Worm (Caenorhabditis elegans) whole organism, L2 larva: Measurements from ENCODE around the gene C04E6.5.

ENCODE experiments used
- ama-1 ChIP-seq: fragments of 150-350 bp; optimal IDR thresholded peaks from 2 replicates; lab custom pipeline; 2018; ENCODE audit warnings: inconsistent platforms
- elt-1 ChIP-seq: fragments of 150-350 bp; optimal IDR thresholded peaks from 2 replicates; lab custom pipeline; 2014; ENCODE audit warnings: missing biosample characterization, missing genetic modification characterization
- mdl-1 ChIP-seq, 2 experiments: fragments of 150-350 bp in 1 of 2; sonication (generic microtip) in 1 of 2; optimal IDR thresholded peaks; 2 replicates each; lab custom pipeline; 2017; ENCODE audit warnings: missing biosample characterization in 2 of 2, missing genetic modification characterization in 2 of 2
- nhr-11 ChIP-seq: fragments of 150-350 bp; optimal IDR thresholded peaks from 2 replicates; lab custom pipeline; 2014; ENCODE audit warnings: missing biosample characterization, missing genetic modification characterization
- skn-1 ChIP-seq: sonication (generic microtip); optimal IDR thresholded peaks from 2 replicates; lab custom pipeline; 2017; ENCODE audit warnings: missing biosample characterization, missing genetic modification characterization
- snpc-4 ChIP-seq: fragments of 150-350 bp; optimal IDR thresholded peaks from 2 replicates; lab custom pipeline; 2014; ENCODE audit warnings: missing biosample characterization, missing genetic modification characterization

DNA sequence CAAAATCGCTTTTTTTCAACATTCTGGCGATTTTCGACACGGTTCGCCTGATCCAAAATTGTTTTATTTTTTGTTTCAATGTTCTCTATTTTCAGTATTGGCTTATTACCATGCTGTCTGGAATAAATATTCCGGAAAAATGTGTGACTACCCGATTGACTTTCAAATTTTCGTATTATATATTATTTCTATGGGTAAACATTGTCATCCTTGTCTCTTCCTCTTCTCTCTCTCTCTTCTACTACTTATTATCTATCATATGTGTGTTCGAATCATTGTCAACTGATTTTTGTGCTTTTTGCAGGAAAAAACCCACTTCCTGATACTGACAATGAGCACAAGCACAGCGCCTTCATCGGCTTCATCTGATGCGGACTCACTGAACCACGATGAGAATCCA, 8.9 kb upstream of the C04E6.5 start, which contains the start of gene C04E6.7:
- no peak for TF ChIP-seq nhr-11 (tag; lab: Kevin White, UChicago)
- no peak for TF ChIP-seq skn-1 (tag; lab: Kevin White, UChicago)
- no peak for TF ChIP-seq ama-1 (lab: Kevin White, UChicago)
- no peak for TF ChIP-seq mdl-1 (tag; optimal IDR thresholded peaks at IDR 0.05; lab: Kevin White, UChicago)
- no peak for TF ChIP-seq snpc-4 (tag; lab: Kevin White, UChicago)
- no peak for TF ChIP-seq elt-1
